Worm (Caenorhabditis elegans): Measurements from ENCODE around the gene pqn-74.

ce11 chrIV:13315344-13315743 lies 15.9 kb downstream of the pqn-74 start, which contains the start of gene fat-1:
- TF ChIP-seq flt-1 (GFP tag; IDR thresholded peaks at IDR 0.05) (no peak), ama-1 (optimal IDR thresholded peaks at IDR 0.05) (no peak), scrt-1 (GFP tag; IDR thresholded peaks at IDR 0.05) (no peak), ceh-36 (tag; optimal IDR thresholded peaks at IDR 0.05) (no peak), ets-7 (tag; optimal IDR thresholded peaks at IDR 0.05) (no peak), pes-1 (GFP tag; IDR thresholded peaks at IDR 0.05) (no peak), aly-1 (tag; optimal IDR thresholded peaks at IDR 0.05) (no peak), hnd-1 (tag; optimal IDR thresholded peaks at IDR 0.05) (no peak), tra-4 (tag; optimal IDR thresholded peaks at IDR 0.05) (no peak), B0310.2 (tag; optimal IDR thresholded peaks at IDR 0.05) (no peak)

Measured in whole organism, early embryonic.